Worm (Caenorhabditis elegans): ENCODE data around the gene Y53G8AL.3.

DNA sequence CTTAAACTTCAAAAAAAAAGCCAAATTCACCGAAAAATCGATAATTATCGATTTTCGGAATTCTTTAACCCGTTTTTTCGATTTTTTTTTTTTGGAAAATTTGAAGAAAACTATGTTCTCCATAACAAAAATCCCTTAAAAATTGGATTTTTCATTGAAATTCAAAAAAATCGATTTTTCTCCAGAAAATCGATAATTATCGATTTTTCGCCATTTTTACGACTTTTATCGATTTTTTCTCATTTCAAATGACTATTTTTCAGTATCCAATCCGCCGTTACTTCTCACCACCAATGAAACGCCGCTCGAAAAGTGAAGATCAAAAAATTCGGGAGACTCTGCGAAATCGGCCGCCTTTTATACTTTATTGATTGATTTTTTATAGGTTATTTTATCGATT lies 12.1 kb downstream of the Y53G8AL.3 start:
- no peak for TF ChIP-seq ama-1 (optimal IDR thresholded peaks at IDR 0.05)
- TF ChIP-seq fkh-10 (GFP tag; optimal IDR thresholded peaks at IDR 0.05): no peak
- TF ChIP-seq dmd-4 (tag; optimal IDR thresholded peaks at IDR 0.05; ENCODE audit: borderline replicate concordance): no peak
- TF ChIP-seq K09A11.1 (tag; optimal IDR thresholded peaks at IDR 0.05; ENCODE audit: insufficient read depth): no peak
- TF ChIP-seq pqm-1 (tag; optimal IDR thresholded peaks at IDR 0.05): no peak
- TF ChIP-seq unc-86 (tag; optimal IDR thresholded peaks at IDR 0.05): no peak
- no peak for TF ChIP-seq ceh-2 (tag; optimal IDR thresholded peaks at IDR 0.05)
- no peak for TF ChIP-seq tbx-2 (tag; optimal IDR thresholded peaks at IDR 0.05)
- TF ChIP-seq gmeb-2 (tag; optimal IDR thresholded peaks at IDR 0.05): no peak
- no peak for TF ChIP-seq mec-3 (tag; optimal IDR thresholded peaks at IDR 0.05; ENCODE audit: borderline replicate concordance)
- TF ChIP-seq elt-4 (tag; optimal IDR thresholded peaks at IDR 0.05): no peak
- no peak for TF ChIP-seq madf-2 (tag; optimal IDR thresholded peaks at IDR 0.05)
- no peak for TF ChIP-seq pros-1 (tag; optimal IDR thresholded peaks at IDR 0.05)

All from whole organism, late embryonic.